Fruit fly (Drosophila melanogaster) whole organism, pupa: Measurements from ENCODE around the gene Mon1.

Experiments
- CG10348 ChIP-seq: fragments of 200-800 bp; sonication (Bioruptor generic); IDR thresholded peaks from 2 replicates; pipeline ENCODE4 v1.3.6; 2022; ENCODE audit warnings: missing biosample characterization, missing genetic modification characterization
- CG12605 ChIP-seq: fragments of 200-800 bp; sonication (Bioruptor generic); IDR thresholded peaks from 2 replicates; pipeline ENCODE4 v1.3.6; 2022; ENCODE audit warnings: missing biosample characterization, missing genetic modification characterization
- CG13204 ChIP-seq: fragments of 200-800 bp; sonication (Bioruptor generic); optimal IDR thresholded peaks from 2 replicates; lab custom pipeline; 2018; ENCODE audit warnings: missing biosample characterization, mild to moderate bottlenecking, missing genetic modification characterization, moderate library complexity
- CG17806 ChIP-seq: fragments of 200-800 bp; sonication (Bioruptor generic); optimal IDR thresholded peaks from 2 replicates; lab custom pipeline; 2018; ENCODE audit warnings: missing biosample characterization, mild to moderate bottlenecking, missing genetic modification characterization, moderate library complexity
- CG32121 ChIP-seq: fragments of 200-800 bp; sonication (Bioruptor generic); IDR thresholded peaks from 2 replicates; pipeline ENCODE4 v1.3.6; 2022; ENCODE audit warnings: missing biosample characterization, missing genetic modification characterization
- CG34367 ChIP-seq: fragments of 200-800 bp; sonication (Bioruptor generic); optimal IDR thresholded peaks from 2 replicates; lab custom pipeline; 2018; ENCODE audit warnings: missing biosample characterization, mild to moderate bottlenecking, missing genetic modification characterization
- CG4496 ChIP-seq: fragments of 200-800 bp; sonication (Bioruptor generic); IDR thresholded peaks from 3 replicates; pipeline ENCODE4 v1.3.6; 2022; ENCODE audit warnings: missing biosample characterization, missing genetic modification characterization
- CG8159 ChIP-seq: fragments of 200-800 bp; sonication (Bioruptor generic); optimal IDR thresholded peaks from 3 replicates; lab custom pipeline; 2018; ENCODE audit warnings: missing biosample characterization, mild to moderate bottlenecking, missing genetic modification characterization, moderate library complexity
- CG8301 ChIP-seq: fragments of 200-800 bp; sonication (Bioruptor generic); optimal IDR thresholded peaks from 2 replicates; lab custom pipeline; 2018; ENCODE audit warnings: missing biosample characterization, mild to moderate bottlenecking, missing genetic modification characterization
- CG9948 ChIP-seq: fragments of 200-800 bp; sonication (Bioruptor generic); optimal IDR thresholded peaks from 2 replicates; lab custom pipeline; 2018; ENCODE audit warnings: missing biosample characterization, mild to moderate bottlenecking, missing genetic modification characterization, moderate library complexity
- D1 ChIP-seq: fragments of 200-800 bp; sonication (Bioruptor generic); optimal IDR thresholded peaks from 2 replicates; lab custom pipeline; 2018; ENCODE audit warnings: missing biosample characterization, mild to moderate bottlenecking, missing genetic modification characterization, moderate library complexity
- EcR ChIP-seq: fragments of 200-800 bp; sonication (Bioruptor generic); optimal IDR thresholded peaks from 3 replicates; lab custom pipeline; 2019; ENCODE audit warnings: missing biosample characterization, missing genetic modification characterization, mild to moderate bottlenecking, moderate library complexity, missing genetic modification reagents
- Ets98B ChIP-seq: fragments of 200-800 bp; sonication (Bioruptor generic); IDR thresholded peaks from 2 replicates; pipeline ENCODE4 v1.3.6; 2022; ENCODE audit warnings: missing biosample characterization, missing genetic modification characterization
- Pif1A ChIP-seq: fragments of 200-800 bp; sonication (Bioruptor generic); optimal IDR thresholded peaks from 3 replicates; lab custom pipeline; 2016; ENCODE audit warnings: missing biosample characterization, missing genetic modification characterization
- Pif1B ChIP-seq: fragments of 200-800 bp; sonication (Bioruptor generic); optimal IDR thresholded peaks from 3 replicates; lab custom pipeline; 2016; ENCODE audit warnings: missing biosample characterization, missing genetic modification characterization
- Snoo ChIP-seq: fragments of 200-800 bp; sonication (Bioruptor generic); optimal IDR thresholded peaks from 3 replicates; lab custom pipeline; 2017; ENCODE audit warnings: missing biosample characterization, mild to moderate bottlenecking, missing genetic modification characterization, inconsistent platforms
- fd96Ca ChIP-seq: fragments of 200-800 bp; sonication (Bioruptor generic); IDR thresholded peaks from 3 replicates; pipeline ENCODE4 v1.3.6; 2022; ENCODE audit warnings: missing biosample characterization, missing genetic modification characterization
- gl ChIP-seq: fragments of 200-800 bp; sonication (Bioruptor generic); optimal IDR thresholded peaks from 2 replicates; lab custom pipeline; 2018; ENCODE audit warnings: missing biosample characterization, mild to moderate bottlenecking, missing genetic modification characterization
- rn ChIP-seq: fragments of 200-800 bp; sonication (Bioruptor generic); IDR thresholded peaks from 2 replicates; pipeline ENCODE4 v1.3.6; 2022; ENCODE audit warnings: missing biosample characterization, missing genetic modification characterization

The Mon1 gene

dm6 chr2L:4821757-4822156 lies 28.7 kb upstream of the Mon1 start, which contains the start of gene CG15628:
Gene CG15628, plus strand, starts transcription at chr2L:4821774.
- TF ChIP-seq Pif1B (GFP tag; lab: Kevin White, UChicago), result no peak
- no peak for TF ChIP-seq gl (tag; lab: Kevin White, UChicago)
- TF ChIP-seq D1 (tag; lab: Kevin White, UChicago), result no peak
- no peak for TF ChIP-seq CG17806 (tag; lab: Kevin White, UChicago)
- TF ChIP-seq rn, result no peak
- TF ChIP-seq CG13204 (GFP tag; lab: Kevin White, UChicago), result no peak
- no peak for TF ChIP-seq fd96Ca (GFP tag; lab: Robert Waterston, UW)
- TF ChIP-seq CG34367 (tag; lab: Kevin White, UChicago), result no peak
- TF ChIP-seq Ets98B (GFP tag; lab: Robert Waterston, UW), result no peak
- TF ChIP-seq CG32121 (GFP tag; lab: Robert Waterston, UW), result no peak
- no peak for TF ChIP-seq Pif1A (GFP tag; lab: Kevin White, UChicago)

dm6 chr2L:4822258-4822657 lies 28.2 kb upstream of the Mon1 start:
- TF ChIP-seq EcR (GFP tag; lab: Kevin White, UChicago), result no peak
- 0 out of 3 replicates have a peak, but pooled peaks have one; percentile 14 for TF ChIP-seq CG4496
- no peak for TF ChIP-seq D1 (tag; lab: Kevin White, UChicago)
- peak; percentile 76 for TF ChIP-seq CG13204 (GFP tag; lab: Kevin White, UChicago)

dm6 chr2L:4823797-4824196 lies 26.6 kb upstream of the Mon1 start:
- TF ChIP-seq CG17806 (tag; lab: Kevin White, UChicago) (no peak), CG9948 (tag; lab: Kevin White, UChicago) (no peak), D1 (tag; lab: Kevin White, UChicago) (no peak), CG10348 (no peak), Pif1A (GFP tag; lab: Kevin White, UChicago) (no peak), CG8301 (tag; lab: Kevin White, UChicago) (no peak), CG13204 (GFP tag; lab: Kevin White, UChicago) (no peak)

dm6 chr2L:4825695-4826094 lies 24.7 kb upstream of the Mon1 start:
- TF ChIP-seq fd96Ca (GFP tag; lab: Robert Waterston, UW) (no peak), EcR (GFP tag; lab: Kevin White, UChicago) (peak; percentile 21)

- no peak for TF ChIP-seq CG8159 (tag; lab: Kevin White, UChicago)
- TF ChIP-seq CG32121 (GFP tag; lab: Robert Waterston, UW), result no peak
- no peak for TF ChIP-seq Snoo
- TF ChIP-seq gl (tag; lab: Kevin White, UChicago), result no peak
- TF ChIP-seq rn, result no peak
These were observed 21.4 kb upstream of the Mon1 start for dm6 chr2L:4829040-4829439.

dm6 chr2L:4830490-4830889 lies 20.0 kb upstream of the Mon1 start, which contains the start of gene Fnta:
Gene Fnta, minus strand, starts transcription at chr2L:4830693.
- TF ChIP-seq CG4496, result peak; percentile 25; the same call in 2 of the 3 replicates
- TF ChIP-seq CG8301 (tag; lab: Kevin White, UChicago), result no peak
- TF ChIP-seq EcR (GFP tag; lab: Kevin White, UChicago), result peak; percentile 30
- no peak for TF ChIP-seq gl (tag; lab: Kevin White, UChicago)
- no peak for TF ChIP-seq CG9948 (tag; lab: Kevin White, UChicago)
- TF ChIP-seq CG10348, result no peak
- no peak for TF ChIP-seq Pif1A (GFP tag; lab: Kevin White, UChicago)
- TF ChIP-seq CG34367 (tag; lab: Kevin White, UChicago), result no peak

- TF ChIP-seq CG34367 (tag; lab: Kevin White, UChicago) (no peak), Pif1B (GFP tag; lab: Kevin White, UChicago) (no peak), CG8159 (tag; lab: Kevin White, UChicago) (no peak), gl (tag; lab: Kevin White, UChicago) (no peak), CG10348 (no peak), CG32121 (GFP tag; lab: Robert Waterston, UW) (no peak), EcR (GFP tag; lab: Kevin White, UChicago) (no peak), CG12605 (no peak), Snoo (no peak), Ets98B (GFP tag; lab: Robert Waterston, UW) (no peak), fd96Ca (GFP tag; lab: Robert Waterston, UW) (no peak)
These were observed 15.3 kb upstream of the Mon1 start, which contains the start of gene Ir25a for dm6 chr2L:4835091-4835689. Gene Ir25a, minus strand, starts transcription at chr2L:4835300.

- TF ChIP-seq EcR (GFP tag; lab: Kevin White, UChicago), result no peak
- no peak for TF ChIP-seq rn
- TF ChIP-seq Ets98B (GFP tag; lab: Robert Waterston, UW), result 0 out of 2 replicates have a peak, but pooled peaks have one; percentile 22
- TF ChIP-seq CG10348, result no peak
- 0 out of 3 replicates have a peak, but pooled peaks have one; percentile 36 for TF ChIP-seq CG4496
- no peak for TF ChIP-seq Snoo
- no peak for TF ChIP-seq Pif1A (GFP tag; lab: Kevin White, UChicago)
- TF ChIP-seq, all 21 proteins: peak for 2
These were observed 14.2 kb upstream of the Mon1 start for dm6 chr2L:4836193-4836592.
